Worm (Caenorhabditis elegans): ENCODE data around the gene C01G10.14.

ce11 chrV:15153277-15153676, 47.5 kb upstream of the C01G10.14 start, which contains the start of gene srh-55:
- TF ChIP-seq W03F9.2 (tag; optimal IDR thresholded peaks at IDR 0.05) (no peak), him-1 (tag; optimal IDR thresholded peaks at IDR 0.05) (no peak)
